Fruit fly (Drosophila melanogaster) whole organism, pupa: ENCODE results near the gene Tsc1.
A peak's percentile ranks its signal among the peaks of the same experiment; 100 is the strongest.

ENCODE experiments used
- CG10348 ChIP-seq: fragments of 200-800 bp; sonication (Bioruptor generic); IDR thresholded peaks from 2 replicates; pipeline ENCODE4 v1.3.6; 2022; ENCODE audit warnings: missing biosample characterization, missing genetic modification characterization
- CG12605 ChIP-seq: fragments of 200-800 bp; sonication (Bioruptor generic); IDR thresholded peaks from 2 replicates; pipeline ENCODE4 v1.3.6; 2022; ENCODE audit warnings: missing biosample characterization, missing genetic modification characterization
- CG13204 ChIP-seq: fragments of 200-800 bp; sonication (Bioruptor generic); optimal IDR thresholded peaks from 2 replicates; lab custom pipeline; 2018; ENCODE audit warnings: missing biosample characterization, mild to moderate bottlenecking, missing genetic modification characterization, moderate library complexity
- CG14655 ChIP-seq: fragments of 200-800 bp; sonication (Bioruptor generic); optimal IDR thresholded peaks from 3 replicates; lab custom pipeline; 2017; ENCODE audit warnings: mild to moderate bottlenecking, missing biosample characterization, missing genetic modification reagents, missing genetic modification characterization
- CG15710 ChIP-seq: fragments of 200-800 bp; sonication (Bioruptor generic); optimal IDR thresholded peaks from 2 replicates; lab custom pipeline; 2018; ENCODE audit warnings: missing biosample characterization, mild to moderate bottlenecking, missing genetic modification characterization, moderate library complexity
- CG17806 ChIP-seq: fragments of 200-800 bp; sonication (Bioruptor generic); optimal IDR thresholded peaks from 2 replicates; lab custom pipeline; 2018; ENCODE audit warnings: missing biosample characterization, mild to moderate bottlenecking, missing genetic modification characterization, moderate library complexity
- CG32121 ChIP-seq: fragments of 200-800 bp; sonication (Bioruptor generic); IDR thresholded peaks from 2 replicates; pipeline ENCODE4 v1.3.6; 2022; ENCODE audit warnings: missing biosample characterization, missing genetic modification characterization
- CG34367 ChIP-seq: fragments of 200-800 bp; sonication (Bioruptor generic); optimal IDR thresholded peaks from 2 replicates; lab custom pipeline; 2018; ENCODE audit warnings: missing biosample characterization, mild to moderate bottlenecking, missing genetic modification characterization
- CG4496 ChIP-seq: fragments of 200-800 bp; sonication (Bioruptor generic); IDR thresholded peaks from 3 replicates; pipeline ENCODE4 v1.3.6; 2022; ENCODE audit warnings: missing biosample characterization, missing genetic modification characterization
- CG8159 ChIP-seq: fragments of 200-800 bp; sonication (Bioruptor generic); optimal IDR thresholded peaks from 3 replicates; lab custom pipeline; 2018; ENCODE audit warnings: missing biosample characterization, mild to moderate bottlenecking, missing genetic modification characterization, moderate library complexity
- CG8301 ChIP-seq: fragments of 200-800 bp; sonication (Bioruptor generic); optimal IDR thresholded peaks from 2 replicates; lab custom pipeline; 2018; ENCODE audit warnings: missing biosample characterization, mild to moderate bottlenecking, missing genetic modification characterization
- CG9948 ChIP-seq: fragments of 200-800 bp; sonication (Bioruptor generic); optimal IDR thresholded peaks from 2 replicates; lab custom pipeline; 2018; ENCODE audit warnings: missing biosample characterization, mild to moderate bottlenecking, missing genetic modification characterization, moderate library complexity
- D1 ChIP-seq: fragments of 200-800 bp; sonication (Bioruptor generic); optimal IDR thresholded peaks from 2 replicates; lab custom pipeline; 2018; ENCODE audit warnings: missing biosample characterization, mild to moderate bottlenecking, missing genetic modification characterization, moderate library complexity
- EcR ChIP-seq: fragments of 200-800 bp; sonication (Bioruptor generic); optimal IDR thresholded peaks from 3 replicates; lab custom pipeline; 2019; ENCODE audit warnings: missing biosample characterization, missing genetic modification characterization, mild to moderate bottlenecking, moderate library complexity, missing genetic modification reagents
- Ets98B ChIP-seq: fragments of 200-800 bp; sonication (Bioruptor generic); IDR thresholded peaks from 2 replicates; pipeline ENCODE4 v1.3.6; 2022; ENCODE audit warnings: missing biosample characterization, missing genetic modification characterization
- Pif1A ChIP-seq: fragments of 200-800 bp; sonication (Bioruptor generic); optimal IDR thresholded peaks from 3 replicates; lab custom pipeline; 2016; ENCODE audit warnings: missing biosample characterization, missing genetic modification characterization
- Pif1B ChIP-seq: fragments of 200-800 bp; sonication (Bioruptor generic); optimal IDR thresholded peaks from 3 replicates; lab custom pipeline; 2016; ENCODE audit warnings: missing biosample characterization, missing genetic modification characterization
- Snoo ChIP-seq: fragments of 200-800 bp; sonication (Bioruptor generic); optimal IDR thresholded peaks from 3 replicates; lab custom pipeline; 2017; ENCODE audit warnings: missing biosample characterization, mild to moderate bottlenecking, missing genetic modification characterization, inconsistent platforms
- fd96Ca ChIP-seq: fragments of 200-800 bp; sonication (Bioruptor generic); IDR thresholded peaks from 3 replicates; pipeline ENCODE4 v1.3.6; 2022; ENCODE audit warnings: missing biosample characterization, missing genetic modification characterization
- gl ChIP-seq: fragments of 200-800 bp; sonication (Bioruptor generic); optimal IDR thresholded peaks from 2 replicates; lab custom pipeline; 2018; ENCODE audit warnings: missing biosample characterization, mild to moderate bottlenecking, missing genetic modification characterization
- rn ChIP-seq: fragments of 200-800 bp; sonication (Bioruptor generic); IDR thresholded peaks from 2 replicates; pipeline ENCODE4 v1.3.6; 2022; ENCODE audit warnings: missing biosample characterization, missing genetic modification characterization

Tsc1 gene

dm6 chr3R:24139646-24140130, 9.6 kb downstream of the Tsc1 start:
- TF ChIP-seq CG13204 (GFP tag; lab: Kevin White, UChicago): no peak
- 0 out of 3 replicates have a peak, but pooled peaks have one; percentile 16 for TF ChIP-seq CG4496 (GFP tag; lab: Robert Waterston, UW)
- TF ChIP-seq D1 (tag; lab: Kevin White, UChicago): no peak

DNA sequence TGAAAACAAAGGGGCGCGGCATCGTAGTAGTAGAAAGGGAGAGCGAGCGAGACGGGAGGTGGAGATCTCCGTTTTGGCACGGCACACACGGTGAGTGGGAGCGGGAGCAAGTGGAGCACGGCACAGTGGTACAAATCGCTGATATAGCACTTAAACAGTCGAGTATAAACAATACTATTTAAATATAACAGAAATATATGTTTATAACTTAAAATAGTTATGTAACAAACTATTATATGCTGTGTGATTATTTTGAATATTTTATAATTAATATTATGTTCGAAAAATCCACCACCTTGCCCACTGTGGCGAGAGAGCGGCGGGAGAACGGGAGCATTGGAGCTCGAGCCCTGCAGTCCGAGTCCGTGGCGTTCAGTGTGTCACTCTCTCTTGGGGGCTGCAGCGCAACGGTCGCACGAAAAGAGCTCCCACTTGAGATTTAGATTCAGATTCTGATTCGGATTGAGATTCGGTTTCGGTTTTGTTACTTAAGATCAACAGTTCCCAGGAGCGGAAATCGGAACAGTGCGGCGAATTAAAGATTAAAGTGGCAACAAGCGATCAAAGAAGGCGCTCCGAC, 11.0 kb downstream of the Tsc1 start, which contains the start of gene Kal1:
Gene Kal1 (plus strand): TSS at position 383 of the 580 bp plus-strand sequence.
- TF ChIP-seq Snoo (tag; lab: Kevin White, UChicago) (peak; percentile 99), D1 (tag; lab: Kevin White, UChicago) (peak; percentile 92), CG4496 (GFP tag; lab: Robert Waterston, UW) (peak; percentile 97), CG8301 (tag; lab: Kevin White, UChicago) (peak; percentile 95), EcR (GFP tag; lab: Kevin White, UChicago) (peak; percentile 79), CG10348 (GFP tag; lab: Robert Waterston, UW) (peak; percentile 79), CG32121 (GFP tag; lab: Robert Waterston, UW) (peak; percentile 98), CG34367 (tag; lab: Kevin White, UChicago) (peak; percentile 97), CG13204 (GFP tag; lab: Kevin White, UChicago) (peak; percentile 98), fd96Ca (peak; percentile 97), rn (GFP tag; lab: Robert Waterston, UW) (peak; percentile 92), CG12605 (GFP tag; lab: Robert Waterston, UW) (peak; percentile 98), Pif1A (GFP tag; lab: Kevin White, UChicago) (peak; percentile 96), gl (tag; lab: Kevin White, UChicago) (peak; percentile 96), CG14655 (GFP tag; lab: Kevin White, UChicago) (peak; percentile 96), CG17806 (tag; lab: Kevin White, UChicago) (peak; percentile 98), CG15710 (tag; lab: Kevin White, UChicago) (peak; percentile 98), Pif1B (GFP tag; lab: Kevin White, UChicago) (peak; percentile 97), CG8159 (tag; lab: Kevin White, UChicago) (peak; percentile 98), CG9948 (tag; lab: Kevin White, UChicago) (peak; percentile 97), Ets98B (GFP tag; lab: Robert Waterston, UW) (peak; percentile 98)

- TF ChIP-seq Ets98B (GFP tag; lab: Robert Waterston, UW) (peak; percentile 81), CG4496 (GFP tag; lab: Robert Waterston, UW) (peak; percentile 89), CG8159 (tag; lab: Kevin White, UChicago) (peak; percentile 92), Pif1B (GFP tag; lab: Kevin White, UChicago) (peak; percentile 88), EcR (GFP tag; lab: Kevin White, UChicago) (no peak), CG10348 (GFP tag; lab: Robert Waterston, UW) (no peak), CG34367 (tag; lab: Kevin White, UChicago) (peak; percentile 80), CG9948 (tag; lab: Kevin White, UChicago) (peak; percentile 85), Pif1A (GFP tag; lab: Kevin White, UChicago) (peak; percentile 86), fd96Ca (peak; percentile 89), Snoo (tag; lab: Kevin White, UChicago) (peak; percentile 83), CG17806 (tag; lab: Kevin White, UChicago) (peak; percentile 89), CG13204 (GFP tag; lab: Kevin White, UChicago) (peak; percentile 38), rn (GFP tag; lab: Robert Waterston, UW) (peak; percentile 81), CG14655 (GFP tag; lab: Kevin White, UChicago) (peak; percentile 85), gl (tag; lab: Kevin White, UChicago) (peak; percentile 75), CG8301 (tag; lab: Kevin White, UChicago) (peak; percentile 78), CG15710 (tag; lab: Kevin White, UChicago) (peak; percentile 89), CG32121 (GFP tag; lab: Robert Waterston, UW) (peak; percentile 55), CG12605 (GFP tag; lab: Robert Waterston, UW) (peak; percentile 82), D1 (tag; lab: Kevin White, UChicago) (peak; percentile 46)
- TF ChIP-seq, all 21 proteins: peak for 19
These were observed 12.9 kb downstream of the Tsc1 start for dm6 chr3R:24142971-24143370.

dm6 chr3R:24143372-24143771, 13.3 kb downstream of the Tsc1 start:
- TF ChIP-seq CG34367 (tag; lab: Kevin White, UChicago) (no peak), D1 (tag; lab: Kevin White, UChicago) (no peak), fd96Ca (no peak), rn (GFP tag; lab: Robert Waterston, UW) (no peak), CG32121 (GFP tag; lab: Robert Waterston, UW) (peak; percentile 21; the same call in 1 of the 2 replicates), CG10348 (GFP tag; lab: Robert Waterston, UW) (no peak), CG12605 (GFP tag; lab: Robert Waterston, UW) (no peak), CG17806 (tag; lab: Kevin White, UChicago) (no peak), CG15710 (tag; lab: Kevin White, UChicago) (no peak), CG13204 (GFP tag; lab: Kevin White, UChicago) (peak; percentile 18), CG9948 (tag; lab: Kevin White, UChicago) (no peak)

dm6 chr3R:24143779-24144178, 13.7 kb downstream of the Tsc1 start:
- no peak for TF ChIP-seq D1 (tag; lab: Kevin White, UChicago)
- no peak for TF ChIP-seq CG32121 (GFP tag; lab: Robert Waterston, UW)
- TF ChIP-seq CG8301 (tag; lab: Kevin White, UChicago): peak; percentile 64
- peak; percentile 53 for TF ChIP-seq CG9948 (tag; lab: Kevin White, UChicago)
- peak; percentile 54 for TF ChIP-seq CG34367 (tag; lab: Kevin White, UChicago)
- TF ChIP-seq rn (GFP tag; lab: Robert Waterston, UW): no peak
- TF ChIP-seq CG15710 (tag; lab: Kevin White, UChicago): peak; percentile 53
- peak; percentile 84 for TF ChIP-seq CG14655 (GFP tag; lab: Kevin White, UChicago)
- TF ChIP-seq CG4496 (GFP tag; lab: Robert Waterston, UW): no peak
- no peak for TF ChIP-seq gl (tag; lab: Kevin White, UChicago)
- no peak for TF ChIP-seq CG10348 (GFP tag; lab: Robert Waterston, UW)
- TF ChIP-seq Pif1A (GFP tag; lab: Kevin White, UChicago): peak; percentile 68
- no peak for TF ChIP-seq CG12605 (GFP tag; lab: Robert Waterston, UW)
- no peak for TF ChIP-seq EcR (GFP tag; lab: Kevin White, UChicago)
- peak; percentile 30; the same call in 1 of the 3 replicates for TF ChIP-seq fd96Ca
- TF ChIP-seq Pif1B (GFP tag; lab: Kevin White, UChicago): peak; percentile 67
- peak; percentile 32 for TF ChIP-seq CG17806 (tag; lab: Kevin White, UChicago)
- TF ChIP-seq CG8159 (tag; lab: Kevin White, UChicago): peak; percentile 60
- no peak for TF ChIP-seq CG13204 (GFP tag; lab: Kevin White, UChicago)
- peak; percentile 26 for TF ChIP-seq Snoo (tag; lab: Kevin White, UChicago)
